Worm (Caenorhabditis elegans): Measurements from ENCODE around the gene cox-6C.
A peak's percentile ranks its signal among the peaks of the same experiment; 100 is the strongest.
"Not testable (repeated sequence)": the region's sequence is repeated elsewhere in the genome, so short reads cannot be mapped to it uniquely, and the experiment has no call there.

The cox-6C gene

DNA sequence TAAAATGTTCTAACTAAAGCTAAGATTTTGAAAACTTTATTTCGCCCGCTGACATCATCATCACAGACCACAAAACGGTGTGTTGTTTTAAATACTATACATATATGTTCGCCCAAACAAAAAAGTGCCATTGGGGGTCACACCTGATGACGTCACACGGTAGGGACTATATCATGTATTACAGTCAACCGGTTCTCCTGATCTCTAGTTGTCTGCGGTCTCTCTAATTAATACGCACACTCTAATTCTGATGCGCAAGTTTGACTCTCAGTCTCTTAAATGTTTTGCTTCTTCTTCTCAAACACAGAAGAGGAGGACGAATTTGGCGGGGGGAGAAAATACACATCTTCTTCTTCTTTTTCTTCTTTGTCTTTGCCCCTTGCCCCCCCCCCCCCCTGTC, 23.7 kb upstream of the cox-6C start (continued):
- TF ChIP-seq dmd-4 (tag; optimal IDR thresholded peaks at IDR 0.05) (no peak), crh-2 (tag; optimal IDR thresholded peaks at IDR 0.05) (peak; percentile 59), nhr-21 (tag; optimal IDR thresholded peaks at IDR 0.05) (peak; percentile 36), unc-55 (GFP tag; optimal IDR thresholded peaks at IDR 0.05) (no peak), alr-1 (tag; optimal IDR thresholded peaks at IDR 0.05) (no peak), peb-1 (tag; optimal IDR thresholded peaks at IDR 0.05) (no peak), mab-5 (tag; optimal IDR thresholded peaks at IDR 0.05) (no peak), aly-2 (tag; optimal IDR thresholded peaks at IDR 0.05) (no peak), nhr-11 (tag; optimal IDR thresholded peaks at IDR 0.05) (no peak), egl-27 (tag; optimal IDR thresholded peaks at IDR 0.05) (peak; percentile 6)

DNA sequence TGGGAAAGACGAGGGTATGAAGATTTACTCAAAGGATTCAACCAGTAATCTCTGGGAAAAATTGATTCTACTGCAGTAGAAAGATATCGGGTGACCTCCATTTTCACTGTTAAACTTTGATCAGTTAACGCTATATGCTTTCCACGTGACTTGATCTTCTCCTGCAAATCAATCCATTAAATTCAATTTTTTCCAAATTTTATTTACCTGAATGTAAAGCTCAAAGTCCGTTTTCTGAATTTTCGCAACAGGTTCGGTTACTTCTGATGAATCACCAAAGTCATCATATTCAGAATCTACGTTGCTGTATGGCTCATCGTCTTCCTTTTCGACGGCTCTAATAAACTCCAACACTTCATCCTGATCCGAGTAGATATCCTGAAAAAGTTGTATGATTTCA, 17.2 kb upstream of the cox-6C start, which contains the start of gene B0545.4:
Gene B0545.4 (minus strand): TSS at position 101 of the 400 bp plus-strand sequence.
- no peak for TF ChIP-seq dmd-4 (tag; optimal IDR thresholded peaks at IDR 0.05)
- no peak for TF ChIP-seq aly-2 (tag; optimal IDR thresholded peaks at IDR 0.05)
- TF ChIP-seq sma-9 (GFP tag; optimal IDR thresholded peaks at IDR 0.05) = no peak
- TF ChIP-seq sma-9 (tag; optimal IDR thresholded peaks at IDR 0.05) = no peak
- TF ChIP-seq ama-1 (optimal IDR thresholded peaks at IDR 0.05) = no peak
- no peak for TF ChIP-seq unc-62 (GFP tag; optimal IDR thresholded peaks at IDR 0.05)

ce11 chrIV:111377-111776, 15.2 kb upstream of the cox-6C start, which contains the start of gene F29C4.4:
Gene F29C4.4 (plus strand): TSS chrIV:111677.
- TF ChIP-seq nhr-77 (tag; optimal IDR thresholded peaks at IDR 0.05); peb-1 (tag; optimal IDR thresholded peaks at IDR 0.05); lin-13 (GFP tag; optimal IDR thresholded peaks at IDR 0.05): not testable (repeated sequence)

ce11 chrIV:118786-119185, 7.7 kb upstream of the cox-6C start:
- no peak for TF ChIP-seq F13H6.1 (tag; optimal IDR thresholded peaks at IDR 0.05)
- no peak for TF ChIP-seq elt-3 (tag; optimal IDR thresholded peaks at IDR 0.05)
- TF ChIP-seq ZK546.5 (tag; optimal IDR thresholded peaks at IDR 0.05) = no peak
- no peak for TF ChIP-seq fos-1 (tag; optimal IDR thresholded peaks at IDR 0.05)
- TF ChIP-seq zag-1 (tag; optimal IDR thresholded peaks at IDR 0.05) = no peak
- no peak for TF ChIP-seq ztf-4 (tag; optimal IDR thresholded peaks at IDR 0.05)
- TF ChIP-seq peb-1 (tag; optimal IDR thresholded peaks at IDR 0.05) = no peak
- no peak for TF ChIP-seq nhr-11 (tag; optimal IDR thresholded peaks at IDR 0.05)

DNA sequence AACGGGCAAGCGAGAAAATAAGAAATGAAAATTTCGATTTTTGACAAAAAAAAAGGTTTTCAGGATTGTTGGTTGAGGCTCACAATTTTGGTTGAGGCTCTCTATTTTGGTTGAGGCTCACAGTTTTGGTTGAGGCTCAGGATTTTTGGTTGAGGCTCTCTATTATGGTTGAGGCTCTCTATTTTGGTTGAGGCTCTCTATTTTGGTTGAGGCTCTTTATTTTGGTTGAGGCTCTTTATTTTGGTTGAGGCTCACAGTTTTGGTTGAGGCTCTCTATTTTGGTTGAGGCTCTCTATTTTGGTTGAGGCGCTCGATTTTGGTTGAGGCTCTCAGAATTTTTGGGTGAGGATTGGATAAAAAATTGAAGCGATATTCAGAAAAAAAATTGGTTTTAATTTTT, 6.7 kb upstream of the cox-6C start:
- TF ChIP-seq nhr-10 (tag; optimal IDR thresholded peaks at IDR 0.05) (no peak), ztf-11 (tag; optimal IDR thresholded peaks at IDR 0.05) (no peak), nhr-23 (tag; optimal IDR thresholded peaks at IDR 0.05) (no peak), Y55F3AM.14 (GFP tag; optimal IDR thresholded peaks at IDR 0.05) (no peak), nhr-21 (tag; optimal IDR thresholded peaks at IDR 0.05) (no peak)

ce11 chrIV:121607-122006, 4.9 kb upstream of the cox-6C start, which contains the start of gene tut-1:
Gene tut-1 (minus strand): TSS chrIV:121707.
- no peak for TF ChIP-seq ceh-82 (tag; optimal IDR thresholded peaks at IDR 0.05)
- no peak for TF ChIP-seq ztf-4 (tag; optimal IDR thresholded peaks at IDR 0.05)
- no peak for TF ChIP-seq peb-1 (tag; optimal IDR thresholded peaks at IDR 0.05)
- TF ChIP-seq C34F6.9 (tag; optimal IDR thresholded peaks at IDR 0.05) = no peak
- no peak for TF ChIP-seq gmeb-1 (tag; optimal IDR thresholded peaks at IDR 0.05)
- no peak for TF ChIP-seq blmp-1 (tag; optimal IDR thresholded peaks at IDR 0.05; ENCODE audit: insufficient read depth)
- TF ChIP-seq aly-2 (tag; optimal IDR thresholded peaks at IDR 0.05) = no peak
- TF ChIP-seq nhr-129 (tag; optimal IDR thresholded peaks at IDR 0.05) = no peak
- no peak for TF ChIP-seq nhr-12 (tag; optimal IDR thresholded peaks at IDR 0.05)

- no peak for TF ChIP-seq ama-1 (optimal IDR thresholded peaks at IDR 0.05)
- no peak for TF ChIP-seq alr-1 (tag; optimal IDR thresholded peaks at IDR 0.05)
- TF ChIP-seq nhr-12 (tag; optimal IDR thresholded peaks at IDR 0.05) = no peak
- no peak for TF ChIP-seq lin-11 (tag; optimal IDR thresholded peaks at IDR 0.05)
- TF ChIP-seq F13H6.1 (tag; optimal IDR thresholded peaks at IDR 0.05) = no peak
- TF ChIP-seq nhr-10 (tag; optimal IDR thresholded peaks at IDR 0.05) = no peak
- no peak for TF ChIP-seq unc-39 (tag; optimal IDR thresholded peaks at IDR 0.05)
- TF ChIP-seq elt-1 (tag; optimal IDR thresholded peaks at IDR 0.05) = no peak
- no peak for TF ChIP-seq nhr-23 (tag; optimal IDR thresholded peaks at IDR 0.05)
- TF ChIP-seq egl-27 (tag; optimal IDR thresholded peaks at IDR 0.05) = no peak
- no peak for TF ChIP-seq R02D3.7 (tag; optimal IDR thresholded peaks at IDR 0.05)
- no peak for TF ChIP-seq lin-13 (GFP tag; optimal IDR thresholded peaks at IDR 0.05)
- TF ChIP-seq snpc-4 (tag; optimal IDR thresholded peaks at IDR 0.05) = no peak
- no peak for TF ChIP-seq nhr-11 (tag; optimal IDR thresholded peaks at IDR 0.05)
- no peak for TF ChIP-seq zag-1 (tag; optimal IDR thresholded peaks at IDR 0.05)
- TF ChIP-seq unc-62 (GFP tag; optimal IDR thresholded peaks at IDR 0.05) = no peak
- TF ChIP-seq mab-5 (tag; optimal IDR thresholded peaks at IDR 0.05) = no peak
- TF ChIP-seq peb-1 (tag; optimal IDR thresholded peaks at IDR 0.05) = no peak
Observed at ce11 chrIV:128525-128924, 2.0 kb downstream of the cox-6C start.
